Worm (Caenorhabditis elegans): ENCODE measurements around the gene M05D6.9.

DNA sequence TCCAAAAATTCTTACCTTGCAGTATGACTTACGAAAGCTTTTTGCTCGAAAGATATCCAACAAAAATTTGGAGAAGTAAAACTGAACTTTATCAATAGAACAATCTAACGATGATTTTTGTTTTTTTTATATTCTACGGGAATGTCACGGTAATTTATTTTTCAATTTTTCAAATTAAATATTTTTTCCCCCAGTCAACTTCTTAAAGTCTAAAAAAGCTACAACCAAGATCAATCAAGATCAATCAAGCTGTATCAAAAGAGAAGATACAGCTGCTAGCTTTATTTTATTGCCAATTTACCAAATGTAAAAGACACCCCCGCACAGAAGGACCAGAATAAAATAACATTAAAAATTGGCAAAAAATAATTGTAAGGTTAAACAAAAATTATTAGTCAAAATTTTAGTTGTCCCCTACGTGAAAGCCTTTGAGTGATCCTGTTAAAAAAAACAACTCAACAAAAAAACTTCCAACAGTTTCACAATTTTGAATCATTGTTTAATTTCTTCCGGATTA, 18.7 kb upstream of the M05D6.9 start, which contains the start of the genes M05D6.1 and M05D6.3:
- TF ChIP-seq tab-1 (GFP tag; IDR thresholded peaks at IDR 0.05) (no peak), flt-1 (GFP tag; IDR thresholded peaks at IDR 0.05) (no peak), ztf-29 (GFP tag; IDR thresholded peaks at IDR 0.05) (no peak), klf-2 (GFP tag; conservative IDR thresholded peaks at IDR 0.05) (no peak), ztf-23 (GFP tag; IDR thresholded peaks at IDR 0.05) (no peak), cog-1 (tag; optimal IDR thresholded peaks at IDR 0.05) (no peak), ref-1 (GFP tag; conservative IDR thresholded peaks at IDR 0.05) (no peak)

All from whole organism, midembryonic.